Worm (Caenorhabditis elegans) whole organism, L2 larva: Measurements from ENCODE around the gene T28A11.19.

Source experiments
- aly-2 ChIP-seq: fragments of 150-350 bp; optimal IDR thresholded peaks from 2 replicates; lab custom pipeline; 2014; ENCODE audit warnings: missing biosample characterization, missing genetic modification characterization
- ama-1 ChIP-seq: fragments of 150-350 bp; optimal IDR thresholded peaks from 2 replicates; lab custom pipeline; 2018; ENCODE audit warnings: inconsistent platforms
- crh-2 ChIP-seq: sonication (generic microtip); optimal IDR thresholded peaks from 2 replicates; lab custom pipeline; 2017; ENCODE audit warnings: missing biosample characterization, missing genetic modification characterization
- egl-27 ChIP-seq: sonication (generic microtip); optimal IDR thresholded peaks from 3 replicates; lab custom pipeline; 2017; ENCODE audit warnings: missing biosample characterization, missing genetic modification reagents, missing genetic modification characterization
- lin-11 ChIP-seq: fragments of 150-350 bp; sonication (generic microtip); optimal IDR thresholded peaks from 2 replicates; lab custom pipeline; 2014; ENCODE audit warnings: missing biosample characterization, missing genetic modification characterization, inconsistent platforms, mixed read lengths
- lsy-2 ChIP-seq, 2 experiments: fragments of 150-350 bp in 1 of 2; sonication (generic microtip) in 1 of 2; optimal IDR thresholded peaks; 2 replicates each; lab custom pipeline; 2014 to 2017; ENCODE audit warnings: missing biosample characterization in 2 of 2, missing genetic modification characterization in 2 of 2
- unc-39 ChIP-seq: fragments of 150-350 bp; optimal IDR thresholded peaks from 2 replicates; lab custom pipeline; 2014; ENCODE audit warnings: missing biosample characterization, missing genetic modification characterization
- ztf-4 ChIP-seq: fragments of 150-350 bp; optimal IDR thresholded peaks from 2 replicates; lab custom pipeline; 2014; ENCODE audit warnings: missing biosample characterization, missing genetic modification characterization

DNA sequence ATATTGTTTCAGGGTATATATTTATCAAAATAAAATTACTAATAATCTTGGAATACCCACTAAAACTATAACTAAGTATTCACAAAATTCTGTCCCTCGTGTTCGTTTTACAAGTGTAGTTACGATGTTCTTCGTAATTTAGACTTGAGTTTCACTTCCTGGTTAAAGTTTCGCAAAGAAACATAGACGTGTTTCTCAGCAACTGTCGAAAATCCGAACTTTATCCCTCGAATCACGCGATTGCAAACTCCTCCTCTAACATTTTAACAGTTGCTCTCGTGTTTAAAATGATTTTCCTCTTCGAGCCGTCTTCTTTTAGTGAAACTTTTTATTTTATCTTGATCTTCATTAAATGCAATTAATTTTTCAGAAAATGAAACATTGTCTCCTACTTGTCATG is 10.7 kb upstream of the T28A11.19 start, which contains the start of gene T28A11.2:
- no peak for TF ChIP-seq lin-11
- TF ChIP-seq ztf-4 (tag; lab: Kevin White, UChicago): no peak
- no peak for TF ChIP-seq ama-1 (lab: Kevin White, UChicago)
- TF ChIP-seq aly-2 (tag; lab: Kevin White, UChicago): no peak
- no peak for TF ChIP-seq egl-27 (tag; lab: Kevin White, UChicago)
- TF ChIP-seq lsy-2 (tag; optimal IDR thresholded peaks at IDR 0.05; lab: Kevin White, UChicago): no peak
- TF ChIP-seq crh-2 (tag; lab: Kevin White, UChicago): no peak
- TF ChIP-seq unc-39 (tag; lab: Kevin White, UChicago): no peak
